Worm (Caenorhabditis elegans) whole organism, L3 larva: Measurements from ENCODE around the gene F11C1.4.

Experiments used
- R02D3.7 ChIP-seq: fragments of 150-350 bp; optimal IDR thresholded peaks from 2 replicates; lab custom pipeline; 2014; ENCODE audit warnings: missing biosample characterization, missing genetic modification characterization
- ZK546.5 ChIP-seq: sonication (generic microtip); optimal IDR thresholded peaks from 2 replicates; lab custom pipeline; 2017; ENCODE audit warnings: missing biosample characterization, missing genetic modification characterization
- aly-2 ChIP-seq: fragments of 150-350 bp; optimal IDR thresholded peaks from 2 replicates; lab custom pipeline; 2014; ENCODE audit warnings: missing biosample characterization, missing genetic modification characterization
- ama-1 ChIP-seq: fragments of 150-350 bp; optimal IDR thresholded peaks from 2 replicates; lab custom pipeline; 2018
- ceh-82 ChIP-seq: fragments of 150-350 bp; optimal IDR thresholded peaks from 2 replicates; lab custom pipeline; 2014; ENCODE audit warnings: missing biosample characterization, missing genetic modification characterization
- ceh-9 ChIP-seq: sonication (generic microtip); optimal IDR thresholded peaks from 2 replicates; lab custom pipeline; 2018; ENCODE audit warnings: missing biosample characterization, missing genetic modification characterization
- daf-12 ChIP-seq: fragments of 150-350 bp; optimal IDR thresholded peaks from 2 replicates; lab custom pipeline; 2014; ENCODE audit warnings: missing biosample characterization, missing genetic modification reagents, missing genetic modification characterization
- egl-27 ChIP-seq: sonication (generic microtip); optimal IDR thresholded peaks from 4 replicates; lab custom pipeline; 2017; ENCODE audit warnings: missing biosample characterization, missing genetic modification reagents, missing genetic modification characterization
- elt-1 ChIP-seq: fragments of 150-350 bp; optimal IDR thresholded peaks from 2 replicates; lab custom pipeline; 2014; ENCODE audit warnings: missing biosample characterization, missing genetic modification characterization
- elt-3 ChIP-seq, 3 experiments: fragments of 150-350 bp in 1 of 3; sonication (generic microtip) in 2 of 3; optimal IDR thresholded peaks; 2 replicates in 2 of 3; 4 replicates in 1 of 3; lab custom pipeline; 2014 to 2017; ENCODE audit warnings: missing biosample characterization in 3 of 3, missing genetic modification characterization in 3 of 3
- eor-1 ChIP-seq, 2 experiments: fragments of 150-350 bp; optimal IDR thresholded peaks; 2 replicates each; lab custom pipeline; 2014 to 2018; ENCODE audit warnings: missing biosample characterization in 2 of 2, missing genetic modification characterization in 2 of 2
- fkh-10 ChIP-seq: sonication (generic microtip); optimal IDR thresholded peaks from 2 replicates; lab custom pipeline; 2017; ENCODE audit warnings: missing biosample characterization, missing genetic modification reagents, missing genetic modification characterization
- fkh-2 ChIP-seq: fragments of 150-350 bp; optimal IDR thresholded peaks from 2 replicates; lab custom pipeline; 2014; ENCODE audit warnings: missing biosample characterization, missing genetic modification reagents, missing genetic modification characterization
- fos-1 ChIP-seq: fragments of 150-350 bp; optimal IDR thresholded peaks from 2 replicates; lab custom pipeline; 2014; ENCODE audit warnings: missing biosample characterization, missing genetic modification characterization
- lin-39 ChIP-seq: fragments of 150-350 bp; optimal IDR thresholded peaks from 2 replicates; lab custom pipeline; 2018; ENCODE audit warnings: missing biosample characterization, missing genetic modification reagents, missing genetic modification characterization
- lsy-12 ChIP-seq: sonication (generic microtip); optimal IDR thresholded peaks from 2 replicates; lab custom pipeline; 2016; ENCODE audit warnings: mild to moderate bottlenecking, missing genetic modification characterization, missing compliant biosample characterization
- mdl-1 ChIP-seq: fragments of 150-350 bp; optimal IDR thresholded peaks from 2 replicates; lab custom pipeline; 2014; ENCODE audit warnings: missing biosample characterization, missing genetic modification characterization
- mml-1 ChIP-seq: fragments of 150-350 bp; sonication (generic microtip); optimal IDR thresholded peaks from 3 replicates; lab custom pipeline; 2014; ENCODE audit warnings: missing biosample characterization, missing genetic modification characterization
- nfya-1 ChIP-seq: sonication (generic microtip); optimal IDR thresholded peaks from 2 replicates; lab custom pipeline; 2017; ENCODE audit warnings: missing genetic modification characterization, mild to moderate bottlenecking, missing compliant biosample characterization, antibody characterized with exemption, moderate library complexity; ENCODE audit not compliant: insufficient read depth
- nhr-23 ChIP-seq: fragments of 150-350 bp; optimal IDR thresholded peaks from 2 replicates; lab custom pipeline; 2014; ENCODE audit warnings: missing biosample characterization, missing genetic modification reagents, missing genetic modification characterization
- nhr-237 ChIP-seq: fragments of 150-350 bp; optimal IDR thresholded peaks from 2 replicates; lab custom pipeline; 2014; ENCODE audit warnings: missing biosample characterization, missing genetic modification characterization
- nhr-25 ChIP-seq: sonication (generic microtip); optimal IDR thresholded peaks from 2 replicates; lab custom pipeline; 2017; ENCODE audit warnings: missing biosample characterization, missing genetic modification characterization
- nhr-28 ChIP-seq: fragments of 150-350 bp; optimal IDR thresholded peaks from 2 replicates; lab custom pipeline; 2014; ENCODE audit warnings: missing biosample characterization, missing genetic modification characterization
- nhr-43 ChIP-seq: sonication (generic microtip); optimal IDR thresholded peaks from 2 replicates; lab custom pipeline; 2016; ENCODE audit warnings: mild to moderate bottlenecking, missing genetic modification characterization, missing compliant biosample characterization; ENCODE audit not compliant: poor library complexity, severe bottlenecking
- nhr-67 ChIP-seq: fragments of 150-350 bp; optimal IDR thresholded peaks from 2 replicates; lab custom pipeline; 2014; ENCODE audit warnings: missing biosample characterization, missing genetic modification characterization
- nhr-76 ChIP-seq: fragments of 150-350 bp; sonication (generic microtip); optimal IDR thresholded peaks from 5 replicates; lab custom pipeline; 2014; ENCODE audit warnings: missing biosample characterization, missing genetic modification characterization
- nhr-77 ChIP-seq: fragments of 150-350 bp; optimal IDR thresholded peaks from 2 replicates; lab custom pipeline; 2014; ENCODE audit warnings: missing biosample characterization, missing genetic modification characterization
- pqm-1 ChIP-seq: fragments of 150-350 bp; optimal IDR thresholded peaks from 2 replicates; lab custom pipeline; 2017; ENCODE audit warnings: missing biosample characterization, missing genetic modification characterization, inconsistent platforms
- skn-1 ChIP-seq: fragments of 150-350 bp; optimal IDR thresholded peaks from 2 replicates; lab custom pipeline; 2014; ENCODE audit warnings: missing biosample characterization, missing genetic modification characterization
- tbx-2 ChIP-seq: sonication (generic microtip); optimal IDR thresholded peaks from 2 replicates; lab custom pipeline; 2016; ENCODE audit warnings: mild to moderate bottlenecking, missing genetic modification characterization, missing compliant biosample characterization
- unc-62 ChIP-seq: fragments of 150-350 bp; sonication (generic microtip); optimal IDR thresholded peaks from 4 replicates; lab custom pipeline; 2014; ENCODE audit warnings: missing biosample characterization, missing genetic modification reagents, missing genetic modification characterization
- zag-1 ChIP-seq: fragments of 150-350 bp; optimal IDR thresholded peaks from 2 replicates; lab custom pipeline; 2014; ENCODE audit warnings: missing biosample characterization, missing genetic modification characterization
- ztf-4 ChIP-seq: fragments of 150-350 bp; optimal IDR thresholded peaks from 2 replicates; lab custom pipeline; 2014; ENCODE audit warnings: missing biosample characterization, missing genetic modification characterization

F11C1.4 gene

DNA sequence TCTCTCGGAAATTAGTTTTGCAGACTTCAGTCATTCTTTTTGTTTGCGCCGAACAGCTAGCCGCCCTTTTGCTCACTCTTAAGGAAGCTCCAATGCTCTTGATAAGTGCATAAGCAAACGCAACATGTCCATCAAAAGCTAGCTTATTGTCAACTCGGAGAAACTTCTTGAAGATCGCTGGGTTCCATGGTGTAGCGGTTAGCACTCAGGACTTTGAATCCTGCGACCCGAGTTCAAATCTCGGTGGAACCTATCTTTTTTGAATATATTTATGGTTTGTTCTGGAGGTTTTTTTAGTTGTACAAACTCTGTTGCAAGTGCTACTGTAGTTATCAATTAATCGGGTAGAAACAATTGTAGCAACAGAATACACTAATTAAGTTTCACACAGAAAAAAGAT, 39.4 kb upstream of the F11C1.4 start:
- TF ChIP-seq daf-12 (tag; lab: Kevin White, UChicago) (no peak), nhr-43 (tag; lab: Kevin White, UChicago) (no peak), mdl-1 (no peak), fos-1 (tag; lab: Kevin White, UChicago) (no peak), elt-3 (tag; optimal IDR thresholded peaks at IDR 0.05; lab: Kevin White, UChicago) (no peak), eor-1 (tag; optimal IDR thresholded peaks at IDR 0.05; lab: Kevin White, UChicago) (no peak), elt-1 (tag; lab: Kevin White, UChicago) (no peak), lsy-12 (no peak), zag-1 (no peak), unc-62 (GFP tag; lab: Kevin White, UChicago) (no peak), ZK546.5 (no peak), fkh-10 (GFP tag; lab: Kevin White, UChicago) (no peak), nhr-25 (tag; lab: Kevin White, UChicago) (no peak)

DNA sequence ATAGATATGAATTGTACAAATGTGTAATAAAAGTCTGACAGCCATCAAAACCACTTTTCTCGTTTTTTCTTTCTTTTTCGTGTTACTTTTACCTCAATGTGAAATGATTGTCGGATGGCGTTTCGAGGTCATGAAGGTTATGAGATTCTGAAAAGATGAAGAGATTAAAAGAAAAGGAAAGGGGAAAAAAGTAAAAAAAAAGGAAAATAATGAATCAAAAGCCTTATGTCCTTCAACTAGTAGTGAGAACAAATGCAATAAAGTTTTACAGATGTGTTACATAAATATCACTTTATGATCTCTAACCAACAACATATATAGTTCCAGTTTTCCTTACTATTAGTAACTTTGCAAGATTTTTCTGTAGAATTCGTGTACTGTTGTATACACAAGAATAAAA, 36.1 kb upstream of the F11C1.4 start, which contains the start of gene gmap-3:
Gene gmap-3 (minus strand): TSS at position 148 of the 400 bp plus-strand sequence.
- no peak for TF ChIP-seq lin-39 (tag; lab: Kevin White, UChicago)
- no peak for TF ChIP-seq nhr-28 (tag; lab: Kevin White, UChicago)
- no peak for TF ChIP-seq nfya-1 (tag; lab: Kevin White, UChicago)
- peak; percentile 65 for TF ChIP-seq nhr-25 (tag; lab: Kevin White, UChicago)
- TF ChIP-seq, all 47 proteins: peak for 1

DNA sequence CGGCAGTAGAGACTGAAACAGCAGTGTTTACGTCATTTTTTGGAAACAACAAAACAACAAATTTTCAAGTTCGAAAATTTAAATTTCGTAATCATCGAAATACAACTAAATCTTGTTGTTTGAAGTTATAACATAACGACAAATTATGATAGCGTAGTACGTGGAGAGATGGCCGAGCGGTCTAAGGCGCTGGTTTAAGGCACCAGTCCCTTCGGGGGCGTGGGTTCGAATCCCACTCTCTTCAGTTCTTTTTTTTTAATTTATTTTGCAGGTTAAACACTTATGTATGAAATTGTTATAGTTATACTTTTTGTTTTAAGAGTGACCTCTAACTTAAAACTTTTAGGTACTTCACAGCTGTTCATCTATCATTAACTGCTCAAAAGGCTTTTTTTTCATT, 34.6 kb upstream of the F11C1.4 start:
- TF ChIP-seq nhr-25 (tag; lab: Kevin White, UChicago) (peak; percentile 25), nhr-67 (tag; lab: Kevin White, UChicago) (no peak), nhr-43 (tag; lab: Kevin White, UChicago) (peak; percentile 5)

DNA sequence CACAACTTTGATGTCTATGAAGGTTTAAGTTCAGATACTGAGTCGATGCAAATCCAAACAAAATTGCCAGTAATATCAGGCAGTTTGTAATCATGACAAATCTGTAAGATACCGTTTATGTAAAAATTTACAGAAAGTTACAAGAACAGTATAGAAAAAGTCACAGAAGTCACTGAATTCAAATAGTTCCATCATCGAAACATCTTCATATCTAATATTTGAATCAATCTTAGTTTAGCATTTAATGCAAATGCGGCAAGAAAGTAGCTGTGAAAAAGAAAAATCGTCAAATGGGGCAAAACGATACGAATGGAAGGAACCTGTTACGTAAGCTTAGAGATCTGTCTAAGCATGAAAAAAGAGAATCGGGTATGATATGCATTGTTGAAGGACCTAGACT, 33.7 kb upstream of the F11C1.4 start, which contains the start of gene gmap-2:
Gene gmap-2 (minus strand): TSS at position 101 of the 400 bp plus-strand sequence.
- TF ChIP-seq ceh-9 (tag; lab: Kevin White, UChicago) (no peak), aly-2 (tag; lab: Kevin White, UChicago) (no peak), mdl-1 (no peak), tbx-2 (tag; lab: Kevin White, UChicago) (no peak), nhr-23 (tag; lab: Kevin White, UChicago) (no peak), unc-62 (GFP tag; lab: Kevin White, UChicago) (no peak), fkh-2 (tag; lab: Kevin White, UChicago) (no peak), pqm-1 (no peak), lsy-12 (no peak), ama-1 (lab: Kevin White, UChicago) (no peak), nhr-237 (tag; lab: Kevin White, UChicago) (no peak), nhr-43 (tag; lab: Kevin White, UChicago) (no peak), ztf-4 (tag; lab: Kevin White, UChicago) (no peak), egl-27 (tag; lab: Kevin White, UChicago) (no peak)

DNA sequence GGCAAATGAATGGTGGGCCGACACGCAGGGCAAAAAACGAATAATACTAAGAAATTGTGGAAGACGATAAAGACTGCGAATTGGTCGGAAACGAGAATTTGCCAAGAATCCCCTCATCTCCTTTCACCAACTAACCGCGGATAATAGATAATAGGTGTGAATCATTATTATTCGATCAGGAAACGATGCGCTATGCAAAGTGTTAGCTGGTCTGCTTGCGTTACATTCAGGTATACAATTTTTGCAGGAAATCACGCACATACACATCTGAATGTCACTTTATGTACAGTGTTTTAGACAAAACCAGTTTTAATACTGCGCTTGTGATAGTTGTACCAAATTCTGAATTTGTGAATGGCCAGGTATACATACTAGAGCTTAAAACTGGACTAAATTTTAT, 32.2 kb upstream of the F11C1.4 start:
- TF ChIP-seq daf-12 (tag; lab: Kevin White, UChicago) (no peak), ceh-9 (tag; lab: Kevin White, UChicago) (no peak), ceh-82 (no peak), ama-1 (lab: Kevin White, UChicago) (no peak), nhr-28 (tag; lab: Kevin White, UChicago) (no peak), nhr-67 (tag; lab: Kevin White, UChicago) (no peak), unc-62 (GFP tag; lab: Kevin White, UChicago) (no peak), nhr-76 (tag; lab: Kevin White, UChicago) (no peak), mml-1 (tag; lab: Kevin White, UChicago) (no peak), nfya-1 (tag; lab: Kevin White, UChicago) (no peak), fkh-2 (tag; lab: Kevin White, UChicago) (no peak), nhr-77 (tag; lab: Kevin White, UChicago) (no peak), skn-1 (tag; lab: Kevin White, UChicago) (no peak), tbx-2 (tag; lab: Kevin White, UChicago) (no peak), R02D3.7 (no peak), ZK546.5 (no peak), mdl-1 (no peak), lsy-12 (no peak)
